Fruit fly (Drosophila melanogaster) whole organism, embryonic: Measurements from ENCODE around the gene CG2059.

ENCODE experiments used
- Abd-B ChIP-seq: fragments of 200-800 bp; sonication (Bioruptor generic); optimal IDR thresholded peaks from 2 replicates; lab custom pipeline; 2018; ENCODE audit warnings: missing biosample characterization, mild to moderate bottlenecking, missing genetic modification characterization, moderate library complexity
- CG10321 ChIP-seq: fragments of 200-800 bp; sonication (Bioruptor generic); IDR thresholded peaks from 2 replicates; pipeline ENCODE4 v1.3.6; 2022; ENCODE audit warnings: missing biosample characterization, missing genetic modification characterization
- CG10654 ChIP-seq: fragments of 200-800 bp; sonication (Bioruptor generic); optimal IDR thresholded peaks from 2 replicates; lab custom pipeline; 2016; ENCODE audit warnings: missing biosample characterization, missing genetic modification characterization
- CG11398 ChIP-seq: fragments of 200-800 bp; sonication (Bioruptor generic); optimal IDR thresholded peaks from 2 replicates; lab custom pipeline; 2016; ENCODE audit warnings: missing biosample characterization, missing genetic modification characterization
- CG11456 ChIP-seq: fragments of 200-800 bp; sonication (Bioruptor generic); IDR thresholded peaks from 3 replicates; pipeline ENCODE4 v1.3.6; 2022; ENCODE audit warnings: missing biosample characterization, missing genetic modification characterization
- CG14014 ChIP-seq: fragments of 200-800 bp; sonication (Bioruptor generic); IDR thresholded peaks from 2 replicates; pipeline ENCODE4 v1.3.6; 2022; ENCODE audit warnings: missing biosample characterization, missing genetic modification characterization
- CG14860 ChIP-seq: fragments of 200-800 bp; sonication (Bioruptor generic); IDR thresholded peaks from 3 replicates; pipeline ENCODE4 v1.3.6; 2022; ENCODE audit warnings: missing biosample characterization, missing genetic modification characterization; ENCODE audit not compliant: partially characterized antibody
- CG1603 ChIP-seq: fragments of 200-800 bp; sonication (Bioruptor generic); optimal IDR thresholded peaks from 2 replicates; lab custom pipeline; 2019; ENCODE audit warnings: missing biosample characterization, mild to moderate bottlenecking, missing genetic modification characterization, moderate library complexity
- CG16863 ChIP-seq: fragments of 200-800 bp; sonication (Bioruptor generic); optimal IDR thresholded peaks from 3 replicates; lab custom pipeline; 2016; ENCODE audit warnings: missing biosample characterization, missing genetic modification characterization
- CG17328 ChIP-seq: fragments of 200-800 bp; sonication (Bioruptor generic); IDR thresholded peaks from 2 replicates; pipeline ENCODE4 v1.3.6; 2022; ENCODE audit warnings: missing biosample characterization, missing genetic modification characterization
- CG17359 ChIP-seq: fragments of 200-800 bp; sonication (Bioruptor generic); optimal IDR thresholded peaks from 3 replicates; lab custom pipeline; 2018; ENCODE audit warnings: missing biosample characterization, mild to moderate bottlenecking, missing genetic modification characterization, moderate library complexity
- CG18262 ChIP-seq: fragments of 200-800 bp; optimal IDR thresholded peaks from 3 replicates; lab custom pipeline; 2019; ENCODE audit warnings: missing biosample characterization, mild to moderate bottlenecking, missing genetic modification characterization, moderate library complexity
- CG31224 ChIP-seq: fragments of 200-800 bp; sonication (Bioruptor generic); IDR thresholded peaks from 2 replicates; pipeline ENCODE4 v1.3.6; 2022; ENCODE audit warnings: missing biosample characterization, missing genetic modification characterization
- CG3281 ChIP-seq: fragments of 200-800 bp; sonication (Bioruptor generic); optimal IDR thresholded peaks from 3 replicates; lab custom pipeline; 2017; ENCODE audit warnings: missing biosample characterization, mild to moderate bottlenecking, missing genetic modification characterization
- CG3995 ChIP-seq: fragments of 200-800 bp; sonication (Bioruptor generic); optimal IDR thresholded peaks from 3 replicates; lab custom pipeline; 2016; ENCODE audit warnings: missing biosample characterization, missing genetic modification characterization
- CG4617 ChIP-seq: fragments of 200-800 bp; sonication (Bioruptor generic); optimal IDR thresholded peaks from 3 replicates; lab custom pipeline; 2016; ENCODE audit warnings: missing biosample characterization, missing genetic modification characterization, borderline replicate concordance
- CG4820 ChIP-seq: fragments of 200-800 bp; sonication (Bioruptor generic); optimal IDR thresholded peaks from 3 replicates; lab custom pipeline; 2016; ENCODE audit warnings: missing biosample characterization, missing genetic modification characterization
- CG5245 ChIP-seq: fragments of 200-800 bp; sonication (Bioruptor generic); optimal IDR thresholded peaks from 3 replicates; lab custom pipeline; 2016; ENCODE audit warnings: missing biosample characterization, missing genetic modification characterization
- CG6689 ChIP-seq: fragments of 200-800 bp; sonication (Bioruptor generic); IDR thresholded peaks from 2 replicates; pipeline ENCODE4 v1.3.6; 2022; ENCODE audit warnings: missing biosample characterization, missing genetic modification characterization
- CG7556 ChIP-seq: fragments of 200-800 bp; sonication (Bioruptor generic); optimal IDR thresholded peaks from 2 replicates; lab custom pipeline; 2017; ENCODE audit warnings: missing biosample characterization, mild to moderate bottlenecking, missing genetic modification characterization
- E2f2 ChIP-seq: fragments of 200-800 bp; sonication (Bioruptor generic); IDR thresholded peaks from 2 replicates; pipeline ENCODE4 v1.3.6; 2022; ENCODE audit warnings: missing biosample characterization, missing genetic modification characterization
- HLHmδ ChIP-seq: fragments of 200-800 bp; sonication (Bioruptor generic); optimal IDR thresholded peaks from 2 replicates; lab custom pipeline; 2018; ENCODE audit warnings: missing biosample characterization, mild to moderate bottlenecking, missing genetic modification characterization, moderate library complexity
- Hsf ChIP-seq: fragments of 200-800 bp; sonication (Bioruptor generic); optimal IDR thresholded peaks from 3 replicates; lab custom pipeline; 2016; ENCODE audit warnings: missing biosample characterization, missing genetic modification characterization
- NFAT ChIP-seq: fragments of 200-800 bp; sonication (Bioruptor generic); IDR thresholded peaks from 2 replicates; pipeline ENCODE4 v1.3.6; 2022; ENCODE audit warnings: missing biosample characterization, missing genetic modification characterization
- Ravus ChIP-seq: fragments of 200-800 bp; sonication (Bioruptor generic); IDR thresholded peaks from 2 replicates; pipeline ENCODE4 v1.3.6; 2022; ENCODE audit warnings: missing biosample characterization, missing genetic modification characterization
- Sry-δ ChIP-seq: fragments of 200-800 bp; sonication (Bioruptor generic); optimal IDR thresholded peaks from 2 replicates; lab custom pipeline; 2016; ENCODE audit warnings: missing biosample characterization, missing genetic modification characterization
- Stat92E ChIP-seq, 3 experiments: fragments of >200 bp in 2 of 3; fragments of 200-800 bp in 1 of 3; sonication (Bioruptor generic) in 1 of 3; optimal IDR thresholded peaks; 2 replicates each; lab custom pipeline; 2017 to 2019; ENCODE audit warnings: missing biosample characterization in 3 of 3, missing genetic modification characterization in 3 of 3, mild to moderate bottlenecking in 1 of 3, moderate library complexity in 1 of 3
- Tbp ChIP-seq: fragments of >200 bp; optimal IDR thresholded peaks from 2 replicates; lab custom pipeline; 2018; ENCODE audit warnings: missing biosample characterization, missing genetic modification characterization
- Trl ChIP-seq, 3 experiments: fragments of >200 bp in 2 of 3; fragments of 200-800 bp in 1 of 3; sonication (Bioruptor generic) in 1 of 3; optimal IDR thresholded peaks; 2 replicates in 1 of 3; 3 replicates in 2 of 3; lab custom pipeline; 2016 to 2017; ENCODE audit warnings: missing biosample characterization in 1 of 3, missing genetic modification characterization in 1 of 3
- abd-A ChIP-seq: fragments of 200-800 bp; sonication (Bioruptor generic); optimal IDR thresholded peaks from 3 replicates; lab custom pipeline; 2019; ENCODE audit warnings: missing biosample characterization, mild to moderate bottlenecking, missing genetic modification characterization, moderate library complexity
- al ChIP-seq: fragments of 200-800 bp; sonication (Bioruptor generic); IDR thresholded peaks from 2 replicates; pipeline ENCODE4 v1.3.6; 2022; ENCODE audit warnings: missing biosample characterization, missing genetic modification characterization
- bowl ChIP-seq: fragments of 200-800 bp; sonication (Bioruptor generic); IDR thresholded peaks from 2 replicates; pipeline ENCODE4 v1.3.6; 2022; ENCODE audit warnings: missing biosample characterization, missing genetic modification characterization
- chm ChIP-seq: fragments of 200-800 bp; sonication (Bioruptor generic); IDR thresholded peaks from 2 replicates; pipeline ENCODE4 v1.3.6; 2022; ENCODE audit warnings: missing biosample characterization, missing genetic modification characterization
- crc ChIP-seq: fragments of 200-800 bp; sonication (Bioruptor generic); optimal IDR thresholded peaks from 2 replicates; lab custom pipeline; 2016; ENCODE audit warnings: missing biosample characterization, missing genetic modification characterization
- dimm ChIP-seq: fragments of 200-800 bp; sonication (Bioruptor generic); IDR thresholded peaks from 2 replicates; pipeline ENCODE4 v1.3.6; 2022; ENCODE audit warnings: missing biosample characterization, missing genetic modification characterization
- esg ChIP-seq: fragments of 200-800 bp; sonication (Bioruptor generic); conservative IDR thresholded peaks from 2 replicates; pipeline ENCODE4 v1.3.6; 2022; ENCODE audit warnings: missing biosample characterization, missing genetic modification characterization
- gsb ChIP-seq: fragments of 200-800 bp; sonication (Bioruptor generic); IDR thresholded peaks from 2 replicates; pipeline ENCODE4 v1.3.6; 2022; ENCODE audit warnings: missing biosample characterization, missing genetic modification characterization
- hkb ChIP-seq, 2 experiments: fragments of 200-800 bp in 1 of 2; fragments of >200 bp in 1 of 2; sonication (Bioruptor generic) in 1 of 2; IDR thresholded peaks in 1 of 2; optimal IDR thresholded peaks in 1 of 2; 2 replicates each; pipeline versions ENCODE4 v1.3.6 to Lab custom; 2017 to 2022; ENCODE audit warnings: missing biosample characterization in 1 of 2, missing genetic modification characterization in 1 of 2
- ken ChIP-seq: fragments of 200-800 bp; sonication (Bioruptor generic); IDR thresholded peaks from 3 replicates; pipeline ENCODE4 v1.3.6; 2022; ENCODE audit warnings: missing biosample characterization, missing genetic modification characterization
- kni ChIP-seq: fragments of 200-800 bp; sonication (Bioruptor generic); optimal IDR thresholded peaks from 3 replicates; lab custom pipeline; 2017; ENCODE audit warnings: mild to moderate bottlenecking, missing biosample characterization, missing genetic modification reagents, missing genetic modification characterization
- lab ChIP-seq: fragments of 200-800 bp; sonication (Bioruptor generic); optimal IDR thresholded peaks from 3 replicates; lab custom pipeline; 2017; ENCODE audit warnings: missing biosample characterization, missing genetic modification characterization, mild to moderate bottlenecking, moderate library complexity, missing genetic modification reagents
- maf-S ChIP-seq: fragments of 200-800 bp; sonication (Bioruptor generic); optimal IDR thresholded peaks from 2 replicates; lab custom pipeline; 2016; ENCODE audit warnings: missing biosample characterization, missing genetic modification characterization
- pnt ChIP-seq: fragments of 200-800 bp; sonication (Bioruptor generic); optimal IDR thresholded peaks from 3 replicates; lab custom pipeline; 2016; ENCODE audit warnings: missing biosample characterization, missing genetic modification characterization
- psq ChIP-seq: fragments of 200-800 bp; sonication (Bioruptor generic); optimal IDR thresholded peaks from 2 replicates; lab custom pipeline; 2017; ENCODE audit warnings: missing biosample characterization, missing genetic modification characterization
- salm ChIP-seq: fragments of 200-800 bp; sonication (Bioruptor generic); optimal IDR thresholded peaks from 2 replicates; lab custom pipeline; 2018; ENCODE audit warnings: missing biosample characterization, mild to moderate bottlenecking, missing genetic modification characterization
- sisA ChIP-seq: fragments of 200-800 bp; sonication (Bioruptor generic); IDR thresholded peaks from 2 replicates; pipeline ENCODE4 v1.3.6; 2022; ENCODE audit warnings: missing biosample characterization, missing genetic modification characterization
- slbo ChIP-seq: fragments of 200-800 bp; sonication (Bioruptor generic); IDR thresholded peaks from 2 replicates; pipeline ENCODE4 v1.3.6; 2022; ENCODE audit warnings: missing biosample characterization, missing genetic modification characterization
- yki ChIP-seq: fragments of >200 bp; optimal IDR thresholded peaks from 3 replicates; lab custom pipeline; 2018
- zfh1 ChIP-seq: fragments of 200-800 bp; sonication (Bioruptor generic); IDR thresholded peaks from 3 replicates; pipeline ENCODE4 v1.3.6; 2022; ENCODE audit warnings: missing biosample characterization, missing genetic modification characterization

CG2059 gene

dm6 chrX:7323649-7324511, 37.7 kb downstream of the CG2059 start, which contains the start of the genes Atg5 and Dok (continued):
- TF ChIP-seq CG10321, result no peak
- 0 out of 3 replicates have a peak, but pooled peaks have one; percentile 23 for TF ChIP-seq ken (GFP tag; lab: Robert Waterston, UW)
- TF ChIP-seq Abd-B (GFP tag; lab: Kevin White, UChicago), result peak; percentile 37
- no peak for TF ChIP-seq CG31224 (GFP tag; lab: Robert Waterston, UW)
- TF ChIP-seq slbo (GFP tag; lab: Robert Waterston, UW), result peak; percentile 72
- peak; percentile 16; the same call in 1 of the 3 replicates for TF ChIP-seq zfh1 (GFP tag; lab: Robert Waterston, UW)
- 0 out of 3 replicates have a peak, but pooled peaks have one; percentile 53 for TF ChIP-seq CG14860 (GFP tag; lab: Robert Waterston, UW)
- TF ChIP-seq CG17359 (tag; lab: Kevin White, UChicago), result peak; percentile 16
- peak; percentile 88 for TF ChIP-seq Sry-δ (GFP tag; lab: Kevin White, UChicago)
- TF ChIP-seq yki (lab: Kevin White, UChicago), result no peak
- peak; percentile 31 for TF ChIP-seq lab
- no peak for TF ChIP-seq CG3281
- no peak for TF ChIP-seq CG7556 (GFP tag; lab: Kevin White, UChicago)
- TF ChIP-seq sisA, result peak; percentile 56
- TF ChIP-seq CG5245 (GFP tag; lab: Kevin White, UChicago), result no peak
- TF ChIP-seq hkb (optimal IDR thresholded peaks at IDR 0.05; lab: Kevin White, UChicago), result no peak
- TF ChIP-seq hkb (GFP tag; IDR thresholded peaks at IDR 0.05; lab: Robert Waterston, UW), result no peak
- no peak for TF ChIP-seq crc (GFP tag; lab: Kevin White, UChicago)
- peak; percentile 46; the same call in 1 of the 3 replicates for TF ChIP-seq CG11456
- TF ChIP-seq HLHmδ (GFP tag; lab: Kevin White, UChicago), result no peak
- TF ChIP-seq salm (tag; lab: Kevin White, UChicago), result no peak
- no peak for TF ChIP-seq Hsf
- no peak for TF ChIP-seq esg (GFP tag; lab: Robert Waterston, UW)
- no peak for TF ChIP-seq CG10654
- no peak for TF ChIP-seq kni (GFP tag; lab: Kevin White, UChicago)
- TF ChIP-seq Ravus, result no peak
- TF ChIP-seq dimm (GFP tag; lab: Robert Waterston, UW), result no peak
- 0 out of 2 replicates have a peak, but pooled peaks have one; percentile 26 for TF ChIP-seq NFAT (GFP tag; lab: Robert Waterston, UW)
- no peak for TF ChIP-seq gsb (GFP tag; lab: Robert Waterston, UW)
- no peak for TF ChIP-seq abd-A
- peak; percentile 10 for TF ChIP-seq CG4820 (GFP tag; lab: Kevin White, UChicago)
- TF ChIP-seq CG4617 (GFP tag; lab: Kevin White, UChicago), result peak; percentile 66
- TF ChIP-seq CG14014 (GFP tag; lab: Robert Waterston, UW), result no peak
- TF ChIP-seq E2f2 (GFP tag; lab: Robert Waterston, UW), result peak; percentile 32; the same call in 1 of the 2 replicates
- TF ChIP-seq chm (GFP tag; lab: Robert Waterston, UW), result no peak
- no peak for TF ChIP-seq psq (GFP tag; lab: Kevin White, UChicago)
- TF ChIP-seq CG3995, result no peak
- TF ChIP-seq maf-S (GFP tag; lab: Kevin White, UChicago), result no peak
- no peak for TF ChIP-seq CG16863 (GFP tag; lab: Kevin White, UChicago)
- no peak for TF ChIP-seq Stat92E (GFP tag; optimal IDR thresholded peaks at IDR 0.05; lab: Kevin White, UChicago)
- peak; percentile 66 for TF ChIP-seq CG1603 (tag; lab: Kevin White, UChicago)
- peak; percentile 32; the same call in 1 of the 2 replicates for TF ChIP-seq CG17328 (GFP tag; lab: Robert Waterston, UW)
- no peak for TF ChIP-seq pnt (GFP tag; lab: Kevin White, UChicago)
- TF ChIP-seq al, result no peak
- no peak for TF ChIP-seq Trl (optimal IDR thresholded peaks at IDR 0.05; lab: Kevin White, UChicago)
- TF ChIP-seq Trl (GFP tag; optimal IDR thresholded peaks at IDR 0.05; lab: Kevin White, UChicago), result no peak
- TF ChIP-seq CG11398 (GFP tag; lab: Kevin White, UChicago), result no peak
- peak; percentile 18 for TF ChIP-seq CG18262
- no peak for TF ChIP-seq bowl (GFP tag; lab: Robert Waterston, UW)
- TF ChIP-seq Tbp, result no peak
- no peak for TF ChIP-seq CG6689 (GFP tag; lab: Robert Waterston, UW)
